Fruit fly (Drosophila melanogaster): ENCODE results near the gene Exo84.

Exo84 gene

DNA sequence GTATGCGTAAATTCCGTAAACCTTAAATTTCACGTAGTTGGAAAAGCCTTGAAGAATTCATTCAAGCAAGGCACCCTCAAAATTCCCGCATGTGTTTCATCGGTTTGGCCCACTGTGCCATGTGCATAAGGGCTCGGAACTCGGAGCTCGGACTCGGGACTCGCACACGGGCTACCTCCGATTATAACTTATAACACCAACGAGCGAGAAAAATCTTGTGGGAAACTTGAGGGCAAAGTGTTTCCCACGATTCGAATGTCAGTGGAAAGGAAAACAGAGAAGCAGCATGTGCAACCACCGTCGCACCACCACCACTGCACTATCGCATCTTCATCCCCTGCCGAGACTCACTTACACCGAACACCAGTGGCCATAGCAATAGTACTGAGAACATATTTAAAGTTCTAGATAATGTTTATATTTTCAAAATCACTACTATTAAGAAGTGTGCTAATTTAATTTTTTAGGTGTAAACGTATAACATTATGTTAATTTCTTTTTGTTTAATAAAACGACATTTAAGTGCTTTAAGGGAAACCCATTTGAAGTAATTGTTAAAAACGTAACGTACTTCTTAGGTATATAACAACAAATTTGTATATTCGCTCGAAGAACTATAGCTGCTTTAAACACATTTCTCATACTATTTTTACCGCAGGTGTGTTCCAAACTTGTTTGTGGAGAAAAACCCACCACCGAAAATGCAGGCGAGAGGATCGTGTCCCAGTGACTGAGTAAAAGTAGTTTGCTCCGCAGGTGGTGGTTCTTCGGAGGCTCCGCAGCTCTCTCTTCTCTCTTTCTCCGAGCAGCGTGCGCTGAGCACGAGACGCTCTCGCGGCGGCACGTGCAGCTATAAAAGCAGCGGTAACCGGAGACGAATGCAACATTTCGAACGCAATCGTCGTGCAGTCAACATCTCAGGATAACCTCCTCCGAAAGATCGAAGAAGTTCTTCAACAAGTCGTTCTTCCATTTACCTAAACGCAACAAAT lies 15.6 kb downstream of the Exo84 start (continued):
- no peak for TF ChIP-seq GATAd (GFP tag; optimal IDR thresholded peaks at IDR 0.05)
- TF ChIP-seq fru (GFP tag; optimal IDR thresholded peaks at IDR 0.05): peak; percentile 96
- peak; percentile 94 for TF ChIP-seq HLH106 (tag; optimal IDR thresholded peaks at IDR 0.05)
- peak; percentile 72 for TF ChIP-seq sv (GFP tag; optimal IDR thresholded peaks at IDR 0.05)
- peak; percentile 90 for TF ChIP-seq br (GFP tag; optimal IDR thresholded peaks at IDR 0.05)
- no peak for TF ChIP-seq Hr78 (GFP tag; optimal IDR thresholded peaks at IDR 0.05)

DNA sequence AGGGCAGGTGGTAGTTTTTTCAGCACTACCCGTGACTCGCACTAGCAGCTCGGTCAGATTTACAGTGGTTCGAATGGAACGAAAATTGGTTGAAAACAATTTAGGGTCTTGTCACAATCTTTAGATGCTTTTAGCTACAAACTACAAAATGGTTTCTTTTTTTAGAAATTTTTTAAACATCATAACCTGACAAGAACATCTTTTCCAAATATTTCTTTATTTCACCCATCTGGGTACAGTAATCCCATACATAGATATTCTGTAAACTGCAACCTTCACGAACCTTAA lies 16.7 kb downstream of the Exo84 start:
- TF ChIP-seq Sp1 (GFP tag; optimal IDR thresholded peaks at IDR 0.05): no peak
- peak; percentile 25 for TF ChIP-seq woc (GFP tag; optimal IDR thresholded peaks at IDR 0.05)

dm6 chr3R:26034643-26035368 lies 17.3 kb downstream of the Exo84 start:
- TF ChIP-seq Jra (GFP tag; optimal IDR thresholded peaks at IDR 0.05) (no peak), dmrt93B (GFP tag; optimal IDR thresholded peaks at IDR 0.05) (no peak), Vsx2 (GFP tag; optimal IDR thresholded peaks at IDR 0.05; ENCODE audit: partially characterized antibody) (no peak), dl (GFP tag; optimal IDR thresholded peaks at IDR 0.05; ENCODE audit: insufficient read depth in 1 of 2, partially characterized antibody in 2 of 2) (no peak), jim (GFP tag; optimal IDR thresholded peaks at IDR 0.05) (no peak), h (GFP tag; optimal IDR thresholded peaks at IDR 0.05) (no peak), pan (optimal IDR thresholded peaks at IDR 0.05) (no peak), Dif (GFP tag; optimal IDR thresholded peaks at IDR 0.05; ENCODE audit: partially characterized antibody) (no peak)

- TF ChIP-seq brk (GFP tag; optimal IDR thresholded peaks at IDR 0.05) (no peak), jim (GFP tag; optimal IDR thresholded peaks at IDR 0.05) (no peak), Hr83 (GFP tag; optimal IDR thresholded peaks at IDR 0.05; ENCODE audit: poor library complexity, severe bottlenecking) (no peak), N (GFP tag; optimal IDR thresholded peaks at IDR 0.05) (no peak), HLH106 (tag; optimal IDR thresholded peaks at IDR 0.05) (no peak), dsf (GFP tag; optimal IDR thresholded peaks at IDR 0.05; ENCODE audit: borderline replicate concordance) (no peak), Jra (GFP tag; optimal IDR thresholded peaks at IDR 0.05) (no peak), h (GFP tag; optimal IDR thresholded peaks at IDR 0.05) (no peak), GATAd (GFP tag; optimal IDR thresholded peaks at IDR 0.05) (no peak), foxo (GFP tag; optimal IDR thresholded peaks at IDR 0.05) (no peak), dmrt93B (GFP tag; optimal IDR thresholded peaks at IDR 0.05) (no peak), ey (GFP tag; optimal IDR thresholded peaks at IDR 0.05) (no peak), CrebA (GFP tag; optimal IDR thresholded peaks at IDR 0.05; ENCODE audit: borderline replicate concordance) (no peak)
These were observed 19.5 kb downstream of the Exo84 start for dm6 chr3R:26032611-26033001.

DNA sequence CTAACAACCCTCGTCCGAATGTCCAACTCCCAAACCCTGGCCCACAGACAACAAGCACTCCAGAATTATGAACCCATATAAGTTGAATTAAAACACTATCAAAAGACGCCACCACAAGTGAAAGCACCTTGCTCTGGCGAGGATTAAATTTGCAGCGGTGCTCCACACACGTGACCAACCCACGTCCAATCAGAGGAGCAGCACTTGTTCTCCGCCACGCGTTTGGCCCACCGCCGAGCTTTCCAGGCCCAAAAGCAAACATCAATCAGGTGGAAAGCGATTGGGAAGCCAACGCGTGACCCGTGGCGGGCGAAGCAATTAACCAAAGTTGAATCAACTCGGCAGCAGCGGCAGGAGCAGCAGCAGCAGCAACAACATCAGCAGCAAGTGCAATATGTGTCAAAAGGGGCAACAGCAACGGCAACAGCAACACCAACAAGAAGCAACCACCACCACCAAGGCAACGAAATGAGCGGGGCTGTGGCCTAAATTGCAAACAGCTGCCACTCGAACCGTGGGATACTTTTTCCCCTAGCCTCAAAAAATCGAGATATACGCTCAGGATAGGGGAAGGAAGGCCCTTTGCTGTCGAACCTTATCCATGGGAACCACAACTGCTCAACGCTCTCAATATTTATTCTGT lies 20.0 kb downstream of the Exo84 start:
- no peak for TF ChIP-seq h (GFP tag; optimal IDR thresholded peaks at IDR 0.05)
- peak; percentile 22 for TF ChIP-seq Dfd (GFP tag; optimal IDR thresholded peaks at IDR 0.05)

DNA sequence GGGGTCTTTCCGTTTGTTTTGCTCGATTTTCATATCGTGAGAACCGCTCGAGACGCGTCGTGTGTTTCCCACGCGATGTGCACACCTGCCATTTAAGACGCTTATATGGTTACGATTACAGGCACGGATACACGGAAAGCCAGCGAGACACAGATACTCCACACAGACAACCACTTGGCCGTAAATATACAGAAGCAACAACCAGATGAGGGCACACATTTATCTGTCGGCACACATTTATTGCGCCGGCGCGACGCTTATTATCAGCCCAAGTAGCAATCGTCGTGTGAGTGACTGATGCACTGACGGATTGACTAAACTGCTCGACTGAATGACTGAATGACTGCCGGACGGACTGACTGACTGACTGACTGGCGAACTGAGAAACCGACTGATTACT lies 21.5 kb downstream of the Exo84 start:
- TF ChIP-seq sv (GFP tag; optimal IDR thresholded peaks at IDR 0.05) (no peak), Abd-B (GFP tag; optimal IDR thresholded peaks at IDR 0.05) (no peak), dl (GFP tag; optimal IDR thresholded peaks at IDR 0.05; ENCODE audit: insufficient read depth in 1 of 2, partially characterized antibody in 2 of 2) (no peak), Vsx2 (GFP tag; optimal IDR thresholded peaks at IDR 0.05; ENCODE audit: partially characterized antibody) (no peak), OdsH (GFP tag; optimal IDR thresholded peaks at IDR 0.05) (no peak), dmrt93B (GFP tag; optimal IDR thresholded peaks at IDR 0.05) (no peak), dsf (GFP tag; optimal IDR thresholded peaks at IDR 0.05; ENCODE audit: borderline replicate concordance) (no peak), ey (GFP tag; optimal IDR thresholded peaks at IDR 0.05) (no peak), Sp1 (GFP tag; optimal IDR thresholded peaks at IDR 0.05) (no peak), h (GFP tag; optimal IDR thresholded peaks at IDR 0.05) (no peak), usp (GFP tag; optimal IDR thresholded peaks at IDR 0.05) (no peak), tai (GFP tag; optimal IDR thresholded peaks at IDR 0.05) (no peak), foxo (GFP tag; optimal IDR thresholded peaks at IDR 0.05) (no peak), rgr (GFP tag; optimal IDR thresholded peaks at IDR 0.05) (no peak), pan (optimal IDR thresholded peaks at IDR 0.05) (no peak), HLH106 (tag; optimal IDR thresholded peaks at IDR 0.05) (no peak), Mio (GFP tag; optimal IDR thresholded peaks at IDR 0.05) (no peak), lola (GFP tag; optimal IDR thresholded peaks at IDR 0.05) (no peak)

All from whole organism, wandering third instar larva.